Worm (Caenorhabditis elegans) whole organism, mixed stage, embryonic: ENCODE results near the gene F02H6.3.

Experiments
- blmp-1 ChIP-seq: fragments of 150-350 bp; optimal IDR thresholded peaks from 2 replicates; lab custom pipeline; 2014; ENCODE audit warnings: missing biosample characterization, missing genetic modification characterization
- ceh-39 ChIP-seq: fragments of 150-350 bp; optimal IDR thresholded peaks from 2 replicates; lab custom pipeline; 2014; ENCODE audit warnings: missing biosample characterization, missing genetic modification characterization
- ceh-43 ChIP-seq: fragments of 200-800 bp; sonication (Bioruptor generic); optimal IDR thresholded peaks from 2 replicates; lab custom pipeline; 2018; ENCODE audit warnings: mild to moderate bottlenecking, missing genetic modification characterization, moderate library complexity, missing compliant biosample characterization
- ceh-83 ChIP-seq: fragments of 200-800 bp; sonication (Bioruptor generic); optimal IDR thresholded peaks from 2 replicates; lab custom pipeline; 2018; ENCODE audit warnings: mild to moderate bottlenecking, missing genetic modification characterization, missing compliant biosample characterization
- ces-1 ChIP-seq: fragments of 150-350 bp; optimal IDR thresholded peaks from 2 replicates; lab custom pipeline; 2014; ENCODE audit warnings: missing biosample characterization, missing genetic modification reagents, missing genetic modification characterization
- cnd-1 ChIP-seq: fragments of 200-800 bp; sonication (Bioruptor generic); optimal IDR thresholded peaks from 2 replicates; lab custom pipeline; 2018; ENCODE audit warnings: mild to moderate bottlenecking, missing genetic modification characterization, missing compliant biosample characterization
- drap-1 ChIP-seq: fragments of 200-800 bp; sonication (Bioruptor generic); optimal IDR thresholded peaks from 3 replicates; lab custom pipeline; 2018; ENCODE audit warnings: mild to moderate bottlenecking, missing genetic modification characterization, missing compliant biosample characterization
- elt-1 ChIP-seq: sonication (generic microtip); optimal IDR thresholded peaks from 2 replicates; lab custom pipeline; 2017; ENCODE audit warnings: missing genetic modification characterization, mild to moderate bottlenecking, missing compliant biosample characterization, antibody characterized with exemption, moderate library complexity, borderline replicate concordance; ENCODE audit not compliant: insufficient read depth
- elt-3 ChIP-seq: fragments of 150-350 bp; optimal IDR thresholded peaks from 2 replicates; lab custom pipeline; 2014; ENCODE audit warnings: missing biosample characterization, missing genetic modification characterization
- hlh-1 ChIP-seq: fragments of 150-350 bp; optimal IDR thresholded peaks from 2 replicates; lab custom pipeline; 2014; ENCODE audit warnings: missing biosample characterization, missing genetic modification reagents, missing genetic modification characterization
- lin-13 ChIP-seq: fragments of 150-350 bp; optimal IDR thresholded peaks from 2 replicates; lab custom pipeline; 2014; ENCODE audit warnings: missing biosample characterization, missing genetic modification characterization
- lin-32 ChIP-seq: fragments of 200-800 bp; sonication (Bioruptor generic); optimal IDR thresholded peaks from 2 replicates; lab custom pipeline; 2018; ENCODE audit warnings: mild to moderate bottlenecking, missing genetic modification characterization, missing compliant biosample characterization
- mab-5 ChIP-seq: fragments of 150-350 bp; optimal IDR thresholded peaks from 2 replicates; lab custom pipeline; 2014; ENCODE audit warnings: missing biosample characterization, missing genetic modification characterization
- mep-1 ChIP-seq: fragments of 150-350 bp; optimal IDR thresholded peaks from 2 replicates; lab custom pipeline; 2017; ENCODE audit warnings: missing biosample characterization, missing genetic modification reagents, missing genetic modification characterization, inconsistent platforms
- mls-2 ChIP-seq: sonication (generic microtip); optimal IDR thresholded peaks from 2 replicates; lab custom pipeline; 2016; ENCODE audit warnings: mild to moderate bottlenecking, missing genetic modification characterization, moderate library complexity, missing compliant biosample characterization
- nhr-12 ChIP-seq: fragments of 150-350 bp; optimal IDR thresholded peaks from 2 replicates; lab custom pipeline; 2014; ENCODE audit warnings: missing biosample characterization, missing genetic modification characterization
- nhr-2 ChIP-seq: fragments of 150-350 bp; optimal IDR thresholded peaks from 2 replicates; lab custom pipeline; 2014; ENCODE audit warnings: missing biosample characterization, missing genetic modification characterization
- nhr-237 ChIP-seq: fragments of 150-350 bp; optimal IDR thresholded peaks from 2 replicates; lab custom pipeline; 2014; ENCODE audit warnings: missing biosample characterization, missing genetic modification characterization
- nhr-28 ChIP-seq: fragments of 150-350 bp; optimal IDR thresholded peaks from 2 replicates; lab custom pipeline; 2014; ENCODE audit warnings: missing biosample characterization, missing genetic modification characterization
- nhr-76 ChIP-seq: sonication (generic microtip); optimal IDR thresholded peaks from 2 replicates; lab custom pipeline; 2017; ENCODE audit warnings: missing biosample characterization, missing genetic modification characterization
- sem-2 ChIP-seq: fragments of 200-800 bp; sonication (Bioruptor generic); optimal IDR thresholded peaks from 2 replicates; lab custom pipeline; 2018; ENCODE audit warnings: mild to moderate bottlenecking, missing genetic modification characterization, missing compliant biosample characterization
- snpc-4 ChIP-seq: fragments of 150-350 bp; optimal IDR thresholded peaks from 2 replicates; lab custom pipeline; 2014; ENCODE audit warnings: missing biosample characterization, missing genetic modification characterization
- sptf-1 ChIP-seq: sonication (generic microtip); optimal IDR thresholded peaks from 2 replicates; lab custom pipeline; 2017; ENCODE audit warnings: mild to moderate bottlenecking, missing genetic modification characterization, moderate library complexity, missing compliant biosample characterization
- tbx-8 ChIP-seq: fragments of 200-800 bp; sonication (Bioruptor generic); optimal IDR thresholded peaks from 2 replicates; lab custom pipeline; 2018; ENCODE audit warnings: mild to moderate bottlenecking, missing genetic modification characterization, moderate library complexity, missing compliant biosample characterization
- unc-120 ChIP-seq: sonication (generic microtip); optimal IDR thresholded peaks from 2 replicates; lab custom pipeline; 2017; ENCODE audit warnings: missing genetic modification characterization, missing compliant biosample characterization; ENCODE audit not compliant: poor library complexity, severe bottlenecking
- unc-39 ChIP-seq: fragments of 150-350 bp; optimal IDR thresholded peaks from 2 replicates; lab custom pipeline; 2014; ENCODE audit warnings: missing biosample characterization, missing genetic modification characterization
- unc-62 ChIP-seq: fragments of 150-350 bp; optimal IDR thresholded peaks from 2 replicates; lab custom pipeline; 2014; ENCODE audit warnings: missing biosample characterization, missing genetic modification reagents, missing genetic modification characterization
- zip-8 ChIP-seq: fragments of 150-350 bp; optimal IDR thresholded peaks from 2 replicates; lab custom pipeline; 2014; ENCODE audit warnings: missing biosample characterization, missing genetic modification characterization

Gene F02H6.3

ce11 chrIV:14194317-14194716, 8.9 kb upstream of the F02H6.3 start:
- TF ChIP-seq sptf-1 (tag; lab: Kevin White, UChicago) (no peak), blmp-1 (tag; lab: Kevin White, UChicago) (no peak), elt-3 (tag; lab: Kevin White, UChicago) (no peak), zip-8 (no peak), tbx-8 (GFP tag; lab: Kevin White, UChicago) (no peak), unc-62 (GFP tag; lab: Kevin White, UChicago) (no peak), lin-13 (tag; lab: Kevin White, UChicago) (no peak), snpc-4 (tag; lab: Kevin White, UChicago) (no peak)
- TF ChIP-seq, all 35 proteins: peak for 0

ce11 chrIV:14196176-14196575, 7.1 kb upstream of the F02H6.3 start, which contains the start of gene F02H6.2:
TSS of gene F02H6.2 (plus strand) at chrIV:14196476.
- TF ChIP-seq elt-3 (tag; lab: Kevin White, UChicago): no peak
- no peak for TF ChIP-seq nhr-237 (tag; lab: Kevin White, UChicago)
- no peak for TF ChIP-seq ceh-39 (tag; lab: Kevin White, UChicago)
- no peak for TF ChIP-seq ceh-43 (GFP tag; lab: Kevin White, UChicago)
- no peak for TF ChIP-seq mep-1 (tag; lab: Kevin White, UChicago)
- no peak for TF ChIP-seq drap-1 (GFP tag; lab: Kevin White, UChicago)
- TF ChIP-seq nhr-12 (tag; lab: Kevin White, UChicago): no peak
- no peak for TF ChIP-seq elt-1
- no peak for TF ChIP-seq unc-39
- no peak for TF ChIP-seq blmp-1 (tag; lab: Kevin White, UChicago)
- TF ChIP-seq nhr-2 (tag; lab: Kevin White, UChicago): no peak
- no peak for TF ChIP-seq ceh-83
- no peak for TF ChIP-seq nhr-76 (tag; lab: Kevin White, UChicago)
- no peak for TF ChIP-seq zip-8
- TF ChIP-seq mab-5 (tag; lab: Kevin White, UChicago): no peak

- TF ChIP-seq unc-120 (tag; lab: Kevin White, UChicago) (no peak), nhr-28 (tag; lab: Kevin White, UChicago) (no peak)
- TF ChIP-seq, all 35 proteins: peak for 0
These were observed 12.6 kb downstream of the F02H6.3 start for ce11 chrIV:14215777-14216176.

- TF ChIP-seq zip-8: peak; percentile 65
These were observed 15.3 kb downstream of the F02H6.3 start for ce11 chrIV:14218526-14218925.

- TF ChIP-seq ces-1 (GFP tag; lab: Kevin White, UChicago) (no peak), ceh-43 (GFP tag; lab: Kevin White, UChicago) (no peak), nhr-2 (tag; lab: Kevin White, UChicago) (peak; percentile 3), lin-32 (GFP tag; lab: Kevin White, UChicago) (no peak), hlh-1 (tag; lab: Kevin White, UChicago) (peak; percentile 71), elt-1 (peak; percentile 52)
These were observed 16.5 kb downstream of the F02H6.3 start, which contains the start of gene sqrd-1 for ce11 chrIV:14219714-14220113. TSS of gene sqrd-1 (plus strand) at chrIV:14219871.

ce11 chrIV:14224912-14225311, 21.7 kb downstream of the F02H6.3 start:
- TF ChIP-seq zip-8: no peak
- no peak for TF ChIP-seq cnd-1 (tag; lab: Kevin White, UChicago)
- TF ChIP-seq ceh-83: peak; percentile 62
- no peak for TF ChIP-seq nhr-237 (tag; lab: Kevin White, UChicago)
- TF ChIP-seq lin-32 (GFP tag; lab: Kevin White, UChicago): peak; percentile 11
- TF ChIP-seq, all 35 proteins: peak for 2

ce11 chrIV:14227138-14227537, 23.9 kb downstream of the F02H6.3 start:
- TF ChIP-seq mep-1 (tag; lab: Kevin White, UChicago) (no peak), lin-32 (GFP tag; lab: Kevin White, UChicago) (no peak), sem-2 (GFP tag; lab: Kevin White, UChicago) (no peak), mls-2 (tag; lab: Kevin White, UChicago) (no peak), nhr-28 (tag; lab: Kevin White, UChicago) (no peak), nhr-237 (tag; lab: Kevin White, UChicago) (no peak), blmp-1 (tag; lab: Kevin White, UChicago) (no peak)
